Fruit fly (Drosophila melanogaster) whole organism, embryonic: ENCODE data around the gene lili.
A peak's percentile ranks its signal among the peaks of the same experiment; 100 is the strongest.

Experiments used
- Adf1 ChIP-seq: fragments of 200-800 bp; sonication (Bioruptor generic); IDR thresholded peaks from 2 replicates; pipeline ENCODE4 v1.3.6; 2022; ENCODE audit warnings: missing biosample characterization, missing genetic modification characterization
- B-H2 ChIP-seq: fragments of 200-800 bp; sonication (Bioruptor generic); optimal IDR thresholded peaks from 2 replicates; lab custom pipeline; 2018; ENCODE audit warnings: missing biosample characterization, mild to moderate bottlenecking, missing genetic modification characterization
- CG12299 ChIP-seq: fragments of 200-800 bp; sonication (Bioruptor generic); optimal IDR thresholded peaks from 2 replicates; lab custom pipeline; 2018; ENCODE audit warnings: missing biosample characterization, mild to moderate bottlenecking, missing genetic modification characterization
- CG14965 ChIP-seq: fragments of 200-800 bp; sonication (Bioruptor generic); optimal IDR thresholded peaks from 2 replicates; lab custom pipeline; 2016; ENCODE audit warnings: missing biosample characterization, missing genetic modification characterization, borderline replicate concordance
- CG17186 ChIP-seq: fragments of 200-800 bp; sonication (Bioruptor generic); optimal IDR thresholded peaks from 3 replicates; lab custom pipeline; 2017; ENCODE audit warnings: missing biosample characterization, missing genetic modification reagents, missing genetic modification characterization
- CG2678 ChIP-seq: fragments of 200-800 bp; sonication (Bioruptor generic); optimal IDR thresholded peaks from 3 replicates; lab custom pipeline; 2019; ENCODE audit warnings: missing biosample characterization, mild to moderate bottlenecking, missing genetic modification characterization, moderate library complexity
- CG30020 ChIP-seq: fragments of 200-800 bp; optimal IDR thresholded peaks from 2 replicates; lab custom pipeline; 2019; ENCODE audit warnings: missing biosample characterization, mild to moderate bottlenecking, missing genetic modification characterization, moderate library complexity
- CG34422 ChIP-seq: fragments of 200-800 bp; sonication (Bioruptor generic); IDR thresholded peaks from 3 replicates; pipeline ENCODE4 v1.3.6; 2022; ENCODE audit warnings: missing biosample characterization, missing genetic modification characterization
- CG3838 ChIP-seq: fragments of 200-800 bp; sonication (Bioruptor generic); optimal IDR thresholded peaks from 3 replicates; lab custom pipeline; 2016; ENCODE audit warnings: missing biosample characterization, missing genetic modification characterization
- CG42726 ChIP-seq: fragments of 200-800 bp; sonication (Bioruptor generic); IDR thresholded peaks from 2 replicates; pipeline ENCODE4 v1.3.6; 2022; ENCODE audit warnings: missing biosample characterization, missing genetic modification characterization; ENCODE audit not compliant: partially characterized antibody
- CG6791 ChIP-seq: fragments of 200-800 bp; sonication (Bioruptor generic); IDR thresholded peaks from 3 replicates; pipeline ENCODE4 v1.3.6; 2022; ENCODE audit warnings: missing biosample characterization, missing genetic modification characterization; ENCODE audit not compliant: partially characterized antibody
- CG6854 ChIP-seq: fragments of 200-800 bp; sonication (Bioruptor generic); optimal IDR thresholded peaks from 3 replicates; lab custom pipeline; 2017; ENCODE audit warnings: missing biosample characterization, mild to moderate bottlenecking, missing genetic modification characterization
- CG7963 ChIP-seq: fragments of 200-800 bp; sonication (Bioruptor generic); IDR thresholded peaks from 3 replicates; pipeline ENCODE4 v1.3.6; 2022; ENCODE audit warnings: missing biosample characterization, missing genetic modification characterization; ENCODE audit not compliant: partially characterized antibody
- CG8478 ChIP-seq: fragments of >200 bp; optimal IDR thresholded peaks from 2 replicates; lab custom pipeline; 2018
- CG9609 ChIP-seq: fragments of 200-800 bp; sonication (Bioruptor generic); optimal IDR thresholded peaks from 3 replicates; lab custom pipeline; 2016; ENCODE audit warnings: missing biosample characterization, missing genetic modification characterization
- Dbx ChIP-seq: fragments of 200-800 bp; sonication (Bioruptor generic); IDR thresholded peaks from 3 replicates; pipeline ENCODE4 v1.3.6; 2022; ENCODE audit warnings: missing biosample characterization, missing genetic modification characterization
- Deaf1 ChIP-seq: fragments of 200-800 bp; optimal IDR thresholded peaks from 3 replicates; lab custom pipeline; 2019; ENCODE audit warnings: missing biosample characterization, mild to moderate bottlenecking, missing genetic modification characterization, moderate library complexity
- Ets65A ChIP-seq: fragments of 200-800 bp; sonication (Bioruptor generic); peaks from one replicate; lab custom pipeline; 2016; ENCODE audit warnings: missing biosample characterization, missing genetic modification characterization
- HmgZ ChIP-seq: fragments of 200-800 bp; sonication (Bioruptor generic); optimal IDR thresholded peaks from 2 replicates; lab custom pipeline; 2018; ENCODE audit warnings: missing biosample characterization, mild to moderate bottlenecking, missing genetic modification characterization
- Lhr ChIP-seq: fragments of 200-800 bp; sonication (Bioruptor generic); optimal IDR thresholded peaks from 3 replicates; lab custom pipeline; 2017; ENCODE audit warnings: mild to moderate bottlenecking, missing biosample characterization, missing genetic modification reagents, missing genetic modification characterization
- Med ChIP-seq: fragments of 200-800 bp; sonication (Bioruptor generic); peaks from one replicate; lab custom pipeline; 2016; ENCODE audit warnings: missing biosample characterization, missing genetic modification characterization, mild to moderate bottlenecking, inconsistent platforms, moderate library complexity
- Meics ChIP-seq: fragments of 200-800 bp; sonication (Bioruptor generic); optimal IDR thresholded peaks from 2 replicates; lab custom pipeline; 2017; ENCODE audit warnings: missing biosample characterization, mild to moderate bottlenecking, missing genetic modification characterization
- Myb ChIP-seq: fragments of 200-800 bp; sonication (Bioruptor generic); optimal IDR thresholded peaks from 2 replicates; lab custom pipeline; 2016; ENCODE audit warnings: missing biosample characterization, missing genetic modification characterization
- Poxn ChIP-seq: fragments of 200-800 bp; sonication (Bioruptor generic); IDR thresholded peaks from 2 replicates; pipeline ENCODE4 v1.3.6; 2022; ENCODE audit warnings: missing biosample characterization, missing genetic modification characterization
- YL-1 ChIP-seq: fragments of 200-800 bp; sonication (Bioruptor generic); optimal IDR thresholded peaks from 3 replicates; lab custom pipeline; 2017; ENCODE audit warnings: missing biosample characterization, mild to moderate bottlenecking, missing genetic modification characterization
- ato ChIP-seq: fragments of 200-800 bp; sonication (Bioruptor generic); IDR thresholded peaks from 2 replicates; pipeline ENCODE4 v1.3.6; 2022; ENCODE audit warnings: missing biosample characterization, missing genetic modification characterization; ENCODE audit not compliant: partially characterized antibody
- bab2 ChIP-seq: fragments of 200-800 bp; sonication (Bioruptor generic); optimal IDR thresholded peaks from 2 replicates; lab custom pipeline; 2016; ENCODE audit warnings: missing biosample characterization, missing genetic modification characterization
- br ChIP-seq: fragments of >200 bp; optimal IDR thresholded peaks from 2 replicates; lab custom pipeline; 2017
- bsh ChIP-seq, 2 experiments: fragments of 200-800 bp; sonication (Bioruptor generic); optimal IDR thresholded peaks; 2 replicates each; lab custom pipeline; 2017 to 2018; ENCODE audit warnings: mild to moderate bottlenecking in 2 of 2, missing biosample characterization in 2 of 2, missing genetic modification characterization in 2 of 2, moderate library complexity in 1 of 2
- btn ChIP-seq: fragments of 200-800 bp; sonication (Bioruptor generic); optimal IDR thresholded peaks from 2 replicates; lab custom pipeline; 2016; ENCODE audit warnings: missing biosample characterization, missing genetic modification characterization
- caup ChIP-seq: fragments of 200-800 bp; sonication (Bioruptor generic); optimal IDR thresholded peaks from 3 replicates; lab custom pipeline; 2017; ENCODE audit warnings: missing biosample characterization, mild to moderate bottlenecking, missing genetic modification characterization, moderate library complexity; ENCODE audit not compliant: severe bottlenecking
- chif ChIP-seq, 2 experiments: fragments of 200-800 bp; sonication (Bioruptor generic); optimal IDR thresholded peaks; 3 replicates each; lab custom pipeline; 2016; ENCODE audit warnings: missing biosample characterization in 2 of 2, missing genetic modification characterization in 2 of 2
- en ChIP-seq: fragments of 200-800 bp; sonication (Bioruptor generic); optimal IDR thresholded peaks from 2 replicates; lab custom pipeline; 2016; ENCODE audit warnings: missing biosample characterization, missing genetic modification characterization
- fd3F ChIP-seq: fragments of 200-800 bp; sonication (Bioruptor generic); optimal IDR thresholded peaks from 2 replicates; lab custom pipeline; 2018; ENCODE audit warnings: missing biosample characterization, mild to moderate bottlenecking, missing genetic modification characterization, moderate library complexity
- gro ChIP-seq: fragments of 200-800 bp; sonication (Bioruptor generic); optimal IDR thresholded peaks from 2 replicates; lab custom pipeline; 2016; ENCODE audit warnings: missing biosample characterization, missing genetic modification characterization
- gsb-n ChIP-seq: fragments of 200-800 bp; sonication (Bioruptor generic); optimal IDR thresholded peaks from 3 replicates; lab custom pipeline; 2018; ENCODE audit warnings: missing biosample characterization, mild to moderate bottlenecking, missing genetic modification characterization
- hth ChIP-seq: fragments of >200 bp; optimal IDR thresholded peaks from 2 replicates; lab custom pipeline; 2017; ENCODE audit warnings: inconsistent platforms
- inv ChIP-seq: fragments of 200-800 bp; sonication (Bioruptor generic); IDR thresholded peaks from 2 replicates; pipeline ENCODE4 v1.3.6; 2022; ENCODE audit warnings: missing biosample characterization, missing genetic modification characterization; ENCODE audit not compliant: partially characterized antibody
- lola ChIP-seq, 3 experiments: fragments of >200 bp in 2 of 3; fragments of 200-800 bp in 1 of 3; sonication (Bioruptor generic) in 1 of 3; optimal IDR thresholded peaks; 2 replicates each; lab custom pipeline; 2017 to 2019; ENCODE audit warnings: missing biosample characterization in 3 of 3, missing genetic modification characterization in 3 of 3, mild to moderate bottlenecking in 1 of 3, moderate library complexity in 1 of 3
- maf-S ChIP-seq: fragments of 200-800 bp; sonication (Bioruptor generic); optimal IDR thresholded peaks from 2 replicates; lab custom pipeline; 2016; ENCODE audit warnings: missing biosample characterization, missing genetic modification characterization
- pho ChIP-seq: fragments of 200-800 bp; sonication (Bioruptor generic); optimal IDR thresholded peaks from 2 replicates; lab custom pipeline; 2016; ENCODE audit warnings: missing biosample characterization, missing genetic modification characterization
- sc ChIP-seq, 3 experiments: fragments of >200 bp in 2 of 3; fragments of 200-800 bp in 1 of 3; sonication (Bioruptor generic) in 1 of 3; optimal IDR thresholded peaks; 2 replicates in 2 of 3; 3 replicates in 1 of 3; lab custom pipeline; 2017; ENCODE audit warnings: mild to moderate bottlenecking in 1 of 3, missing biosample characterization in 1 of 3, missing genetic modification characterization in 1 of 3, missing genetic modification reagents in 1 of 3
- shn ChIP-seq: fragments of 200-800 bp; sonication (Bioruptor generic); optimal IDR thresholded peaks from 3 replicates; lab custom pipeline; 2016; ENCODE audit warnings: missing biosample characterization, missing genetic modification characterization
- sim ChIP-seq: fragments of 200-800 bp; sonication (Bioruptor generic); IDR thresholded peaks from 2 replicates; pipeline ENCODE4 v1.3.6; 2022; ENCODE audit warnings: missing biosample characterization, missing genetic modification characterization
- tin ChIP-seq: fragments of 200-800 bp; sonication (Bioruptor generic); optimal IDR thresholded peaks from 3 replicates; lab custom pipeline; 2016; ENCODE audit warnings: missing biosample characterization, missing genetic modification characterization
- trem ChIP-seq: fragments of 200-800 bp; optimal IDR thresholded peaks from 3 replicates; lab custom pipeline; 2019; ENCODE audit warnings: missing biosample characterization, mild to moderate bottlenecking, missing genetic modification characterization, moderate library complexity
- trh ChIP-seq: fragments of 200-800 bp; sonication (Bioruptor generic); optimal IDR thresholded peaks from 2 replicates; lab custom pipeline; 2016; ENCODE audit warnings: missing biosample characterization, missing genetic modification characterization
- tup ChIP-seq: fragments of 200-800 bp; sonication (Bioruptor generic); optimal IDR thresholded peaks from 2 replicates; lab custom pipeline; 2016; ENCODE audit warnings: missing biosample characterization, mild to moderate bottlenecking, missing genetic modification characterization, moderate library complexity
- vnd ChIP-seq: fragments of 200-800 bp; sonication (Bioruptor generic); IDR thresholded peaks from 3 replicates; pipeline ENCODE4 v1.3.6; 2022; ENCODE audit warnings: missing biosample characterization, missing genetic modification characterization; ENCODE audit not compliant: partially characterized antibody

lili gene

DNA sequence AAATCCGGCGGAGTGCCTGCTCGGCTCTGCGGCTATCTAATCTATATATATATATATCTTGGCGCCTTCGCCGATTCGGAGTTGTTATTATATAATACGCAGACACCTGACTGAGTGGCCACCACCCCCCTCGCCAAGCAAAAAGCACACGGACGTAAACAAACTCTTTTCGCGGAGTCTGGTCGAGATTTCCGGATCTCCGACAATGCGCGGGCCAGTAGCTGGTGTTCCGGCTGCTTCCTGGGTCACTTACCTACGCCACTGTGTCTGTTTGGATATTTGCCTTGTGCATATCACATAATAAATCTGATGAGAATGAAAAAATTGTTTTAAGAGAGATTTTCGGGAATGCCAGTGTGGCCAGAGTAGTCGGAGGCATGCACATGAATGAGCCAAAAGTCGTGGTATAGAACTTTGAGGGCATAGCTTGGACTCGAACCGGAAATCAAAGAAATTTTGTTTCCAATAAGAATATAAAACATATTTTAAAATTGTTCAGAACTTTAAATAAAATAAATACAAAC is 26.7 kb downstream of the lili start, which contains the start of gene CG5805 (continued):
- TF ChIP-seq en (GFP tag; lab: Kevin White, UChicago) (peak; percentile 51), chif (GFP tag; optimal IDR thresholded peaks at IDR 0.05; lab: Kevin White, UChicago) (peak; percentile 67 to 79), CG17186 (peak; percentile 85), br (lab: Kevin White, UChicago) (no peak), sim (GFP tag; lab: Robert Waterston, UW) (peak; percentile 48; the same call in 1 of the 2 replicates), tin (GFP tag; lab: Kevin White, UChicago) (peak; percentile 63), CG6791 (peak; percentile 43; the same call in 2 of the 3 replicates), CG8478 (no peak), gro (GFP tag; lab: Kevin White, UChicago) (no peak), hth (lab: Kevin White, UChicago) (no peak), tup (no peak), B-H2 (GFP tag; lab: Kevin White, UChicago) (peak; percentile 86), CG3838 (GFP tag; lab: Kevin White, UChicago) (no peak), Ets65A (GFP tag; lab: Kevin White, UChicago) (peak; percentile 99), trem (tag; lab: Kevin White, UChicago) (peak; percentile 71), caup (GFP tag; lab: Kevin White, UChicago) (peak; percentile 95), CG2678 (tag; lab: Kevin White, UChicago) (peak; percentile 70), lola (GFP tag; optimal IDR thresholded peaks at IDR 0.05; lab: Kevin White, UChicago) (no peak), bsh (GFP tag; optimal IDR thresholded peaks at IDR 0.05; lab: Kevin White, UChicago) (peak in 1 of 2 experiments; percentile 72), Med (GFP tag; lab: Kevin White, UChicago) (peak; percentile 98), CG30020 (tag; lab: Kevin White, UChicago) (no peak), vnd (no peak), CG12299 (tag; lab: Kevin White, UChicago) (peak; percentile 53), inv (GFP tag; lab: Robert Waterston, UW) (0 out of 2 replicates have a peak, but pooled peaks have one; percentile 21), btn (peak; percentile 37), trh (GFP tag; lab: Kevin White, UChicago) (peak; percentile 83), fd3F (GFP tag; lab: Kevin White, UChicago) (peak; percentile 80), maf-S (GFP tag; lab: Kevin White, UChicago) (peak; percentile 65), Myb (GFP tag; lab: Kevin White, UChicago) (peak; percentile 52), YL-1 (GFP tag; lab: Kevin White, UChicago) (peak; percentile 88), CG14965 (GFP tag; lab: Kevin White, UChicago) (peak; percentile 8), ato (no peak), Meics (GFP tag; lab: Kevin White, UChicago) (peak; percentile 94), shn (GFP tag; lab: Kevin White, UChicago) (peak; percentile 56), pho (GFP tag; lab: Kevin White, UChicago) (peak; percentile 76), HmgZ (tag; lab: Kevin White, UChicago) (peak; percentile 88), gsb-n (tag; lab: Kevin White, UChicago) (peak; percentile 55), bab2 (GFP tag; lab: Kevin White, UChicago) (peak; percentile 46), CG7963 (no peak), sc (optimal IDR thresholded peaks at IDR 0.05; lab: Kevin White, UChicago) (no peak), sc (GFP tag; optimal IDR thresholded peaks at IDR 0.05; lab: Kevin White, UChicago) (peak; percentile 75), Dbx (GFP tag; lab: Robert Waterston, UW) (peak; percentile 89), CG6854 (GFP tag; lab: Kevin White, UChicago) (peak; percentile 75), Lhr (GFP tag; lab: Kevin White, UChicago) (peak; percentile 87), CG34422 (peak; percentile 78; the same call in 2 of the 3 replicates), Deaf1 (tag; lab: Kevin White, UChicago) (peak; percentile 57), Poxn (GFP tag; lab: Robert Waterston, UW) (no peak), CG9609 (GFP tag; lab: Kevin White, UChicago) (peak; percentile 73), Adf1 (peak; percentile 56; the same call in 1 of the 2 replicates), CG42726 (GFP tag; lab: Robert Waterston, UW) (no peak)
